Fruit fly (Drosophila melanogaster) whole organism, wandering third instar larva: ENCODE measurements around the gene CG9920.

Source experiments
- Abd-B ChIP-seq: fragments of >200 bp; optimal IDR thresholded peaks from 2 replicates; lab custom pipeline; 2017; ENCODE audit warnings: missing biosample characterization, missing genetic modification characterization
- CG32264 ChIP-seq: fragments of 200-800 bp; sonication (Bioruptor generic); optimal IDR thresholded peaks from 2 replicates; lab custom pipeline; 2016; ENCODE audit warnings: missing biosample characterization, missing genetic modification characterization
- CG9705 ChIP-seq: fragments of 200-800 bp; sonication (Bioruptor generic); optimal IDR thresholded peaks from 2 replicates; lab custom pipeline; 2018; ENCODE audit warnings: missing biosample characterization, mild to moderate bottlenecking, missing genetic modification characterization
- CrebA ChIP-seq: fragments of 200-800 bp; sonication (Bioruptor generic); optimal IDR thresholded peaks from 2 replicates; lab custom pipeline; 2016; ENCODE audit warnings: missing biosample characterization, mild to moderate bottlenecking, missing genetic modification characterization, borderline replicate concordance
- Dfd ChIP-seq: fragments of >200 bp; optimal IDR thresholded peaks from 2 replicates; lab custom pipeline; 2017; ENCODE audit warnings: missing biosample characterization, missing genetic modification characterization
- Dif ChIP-seq: fragments of 200-275, 200-300 bp; sonication (Bioruptor generic); optimal IDR thresholded peaks from 2 replicates; lab custom pipeline; 2018; ENCODE audit warnings: missing biosample characterization, missing genetic modification characterization; ENCODE audit not compliant: partially characterized antibody
- GATAd ChIP-seq: sonication (Bioruptor generic); optimal IDR thresholded peaks from 2 replicates; lab custom pipeline; 2016; ENCODE audit warnings: missing biosample characterization, missing genetic modification characterization
- HLH106 ChIP-seq: fragments of 200-800 bp; optimal IDR thresholded peaks from 3 replicates; lab custom pipeline; 2019; ENCODE audit warnings: missing biosample characterization, mild to moderate bottlenecking, missing genetic modification characterization, moderate library complexity
- Hnf4 ChIP-seq: fragments of 200-800 bp; sonication (Bioruptor generic); optimal IDR thresholded peaks from 2 replicates; lab custom pipeline; 2016; ENCODE audit warnings: missing biosample characterization, mild to moderate bottlenecking, missing genetic modification characterization
- Hr78 ChIP-seq: fragments of >200 bp; optimal IDR thresholded peaks from 2 replicates; lab custom pipeline; 2017; ENCODE audit warnings: missing biosample characterization, missing genetic modification characterization
- Hr83 ChIP-seq: fragments of 200-300 bp; sonication (Bioruptor generic); optimal IDR thresholded peaks from 2 replicates; lab custom pipeline; 2016; ENCODE audit warnings: missing biosample characterization, mild to moderate bottlenecking, missing genetic modification characterization, moderate library complexity; ENCODE audit not compliant: poor library complexity, severe bottlenecking
- Jra ChIP-seq: sonication (Bioruptor generic); optimal IDR thresholded peaks from 2 replicates; lab custom pipeline; 2016; ENCODE audit warnings: missing biosample characterization, missing genetic modification characterization
- Mio ChIP-seq: sonication (Bioruptor generic); optimal IDR thresholded peaks from 2 replicates; lab custom pipeline; 2016; ENCODE audit warnings: missing biosample characterization, missing genetic modification characterization
- Myc ChIP-seq: fragments of >200 bp; optimal IDR thresholded peaks from 2 replicates; lab custom pipeline; 2017
- N ChIP-seq: fragments of >200 bp; optimal IDR thresholded peaks from 2 replicates; lab custom pipeline; 2018; ENCODE audit warnings: missing biosample characterization, missing external identifiers, missing genetic modification characterization
- OdsH ChIP-seq: fragments of 200-800 bp; sonication (Bioruptor generic); optimal IDR thresholded peaks from 2 replicates; lab custom pipeline; 2016; ENCODE audit warnings: missing biosample characterization, mild to moderate bottlenecking, missing genetic modification characterization
- Rel ChIP-seq, 2 experiments: fragments of 200-800 bp; sonication (Bioruptor generic) in 1 of 2; optimal IDR thresholded peaks; 2 replicates in 1 of 2; 3 replicates in 1 of 2; lab custom pipeline; 2016 to 2019; ENCODE audit warnings: mild to moderate bottlenecking in 2 of 2, missing biosample characterization in 2 of 2, missing genetic modification characterization in 2 of 2, moderate library complexity in 1 of 2
- Sp1 ChIP-seq: fragments of 200-800 bp; sonication (Bioruptor generic); optimal IDR thresholded peaks from 3 replicates; lab custom pipeline; 2019; ENCODE audit warnings: missing biosample characterization, mild to moderate bottlenecking, missing genetic modification characterization, moderate library complexity
- Vsx2 ChIP-seq: fragments of 200-300, 225-300 bp; sonication (Bioruptor generic); optimal IDR thresholded peaks from 2 replicates; lab custom pipeline; 2018; ENCODE audit warnings: missing biosample characterization, missing genetic modification characterization; ENCODE audit not compliant: partially characterized antibody
- br ChIP-seq: fragments of 200-800 bp; sonication (Bioruptor generic); optimal IDR thresholded peaks from 2 replicates; lab custom pipeline; 2016; ENCODE audit warnings: missing biosample characterization, missing genetic modification characterization
- brk ChIP-seq: fragments of 200-800 bp; sonication (Bioruptor generic); optimal IDR thresholded peaks from 2 replicates; lab custom pipeline; 2016; ENCODE audit warnings: missing biosample characterization, mild to moderate bottlenecking, missing genetic modification characterization
- dl ChIP-seq, 2 experiments: fragments of 175-275, 200-275 bp in 1 of 2; fragments of 200-275 bp in 1 of 2; sonication (Bioruptor generic); optimal IDR thresholded peaks; lab custom pipeline; 2018; ENCODE audit warnings: mild to moderate bottlenecking in 2 of 2, missing biosample characterization in 2 of 2, missing genetic modification characterization in 2 of 2, moderate library complexity in 2 of 2; ENCODE audit not compliant: partially characterized antibody in 2 of 2, insufficient read depth in 1 of 2
- dmrt93B ChIP-seq: fragments of 200-800 bp; sonication (Bioruptor generic); optimal IDR thresholded peaks from 2 replicates; lab custom pipeline; 2018; ENCODE audit warnings: missing biosample characterization, mild to moderate bottlenecking, missing genetic modification characterization
- dsf ChIP-seq: sonication (Bioruptor generic); optimal IDR thresholded peaks from 2 replicates; lab custom pipeline; 2016; ENCODE audit warnings: missing biosample characterization, missing genetic modification characterization, borderline replicate concordance
- ey ChIP-seq: fragments of 200-800 bp; sonication (Bioruptor generic); optimal IDR thresholded peaks from 2 replicates; lab custom pipeline; 2016; ENCODE audit warnings: missing biosample characterization, missing genetic modification characterization
- foxo ChIP-seq, 2 experiments: fragments of 200-800 bp; sonication (Bioruptor generic); optimal IDR thresholded peaks; 2 replicates in 1 of 2; 3 replicates in 1 of 2; lab custom pipeline; 2016 to 2017; ENCODE audit warnings: missing biosample characterization in 2 of 2, missing genetic modification characterization in 2 of 2
- fru ChIP-seq: fragments of 200-800 bp; sonication (Bioruptor generic); optimal IDR thresholded peaks from 3 replicates; lab custom pipeline; 2016; ENCODE audit warnings: missing biosample characterization, mild to moderate bottlenecking, missing genetic modification characterization
- h ChIP-seq: fragments of 200-800 bp; sonication (Bioruptor generic); optimal IDR thresholded peaks from 3 replicates; lab custom pipeline; 2016; ENCODE audit warnings: missing biosample characterization, mild to moderate bottlenecking, missing genetic modification characterization
- jim ChIP-seq: fragments of 175-275, 200-325 bp; sonication (Bioruptor generic); optimal IDR thresholded peaks from 2 replicates; lab custom pipeline; 2016; ENCODE audit warnings: missing biosample characterization, mild to moderate bottlenecking, missing genetic modification characterization
- lola ChIP-seq: fragments of >200 bp; optimal IDR thresholded peaks from 2 replicates; lab custom pipeline; 2017; ENCODE audit warnings: missing biosample characterization, missing genetic modification characterization
- pan ChIP-seq: fragments of >200 bp; optimal IDR thresholded peaks from 2 replicates; lab custom pipeline; 2017
- psq ChIP-seq: fragments of 200-800 bp; sonication (Bioruptor generic); optimal IDR thresholded peaks from 3 replicates; lab custom pipeline; 2017; ENCODE audit warnings: missing biosample characterization, mild to moderate bottlenecking, missing genetic modification characterization, moderate library complexity
- rgr ChIP-seq: fragments of 200-800 bp; sonication (Bioruptor generic); optimal IDR thresholded peaks from 3 replicates; lab custom pipeline; 2016; ENCODE audit warnings: missing biosample characterization, mild to moderate bottlenecking, missing genetic modification characterization
- sage ChIP-seq: fragments of 200-800 bp; sonication (Bioruptor generic); optimal IDR thresholded peaks from 2 replicates; lab custom pipeline; 2016; ENCODE audit warnings: missing biosample characterization, mild to moderate bottlenecking, missing genetic modification characterization
- sv ChIP-seq: fragments of 200-800 bp; sonication (Bioruptor generic); optimal IDR thresholded peaks from 3 replicates; lab custom pipeline; 2016; ENCODE audit warnings: missing biosample characterization, missing genetic modification characterization
- tai ChIP-seq: sonication (Bioruptor generic); optimal IDR thresholded peaks from 2 replicates; lab custom pipeline; 2016; ENCODE audit warnings: missing biosample characterization, missing genetic modification characterization
- usp ChIP-seq: fragments of >200 bp; optimal IDR thresholded peaks from 2 replicates; lab custom pipeline; 2017; ENCODE audit warnings: missing biosample characterization, missing genetic modification characterization
- woc ChIP-seq: sonication (Bioruptor generic); optimal IDR thresholded peaks from 2 replicates; lab custom pipeline; 2016; ENCODE audit warnings: missing biosample characterization, mild to moderate bottlenecking, missing genetic modification characterization

Gene CG9920

dm6 chr3R:14053037-14053808 lies 44.7 kb downstream of the CG9920 start (continued):
- TF ChIP-seq OdsH (GFP tag; lab: Kevin White, UChicago) (peak; percentile 97), tai (GFP tag; lab: Kevin White, UChicago) (peak; percentile 44), brk (peak; percentile 91), Sp1 (GFP tag; lab: Kevin White, UChicago) (peak; percentile 93), pan (lab: Kevin White, UChicago) (no peak), N (no peak), Jra (peak; percentile 15), lola (GFP tag; lab: Kevin White, UChicago) (no peak), jim (no peak)
- TF ChIP-seq, all 38 proteins: peak for 25

dm6 chr3R:14052182-14053036 lies 45.5 kb downstream of the CG9920 start:
- TF ChIP-seq CG9705 (GFP tag; lab: Kevin White, UChicago) (no peak), fru (peak; percentile 8), Dif (GFP tag; lab: Kevin White, UChicago) (no peak), Hnf4 (GFP tag; lab: Kevin White, UChicago) (no peak), ey (GFP tag; lab: Kevin White, UChicago) (no peak), h (GFP tag; lab: Kevin White, UChicago) (peak; percentile 35), Myc (lab: Kevin White, UChicago) (no peak), psq (GFP tag; lab: Kevin White, UChicago) (no peak), Jra (no peak), Dfd (GFP tag; lab: Kevin White, UChicago) (no peak), Hr83 (GFP tag; lab: Kevin White, UChicago) (no peak), Hr78 (no peak), GATAd (GFP tag; lab: Kevin White, UChicago) (no peak), Rel (GFP tag; optimal IDR thresholded peaks at IDR 0.05; lab: Kevin White, UChicago) (no peak), Rel (tag; optimal IDR thresholded peaks at IDR 0.05; lab: Kevin White, UChicago) (no peak), dmrt93B (GFP tag; lab: Kevin White, UChicago) (no peak), N (no peak), foxo (GFP tag; optimal IDR thresholded peaks at IDR 0.05; lab: Kevin White, UChicago) (peak in 1 of 2 experiments; percentile 31), usp (no peak), Sp1 (GFP tag; lab: Kevin White, UChicago) (no peak), CG32264 (no peak), pan (lab: Kevin White, UChicago) (no peak), tai (GFP tag; lab: Kevin White, UChicago) (no peak), HLH106 (tag; lab: Kevin White, UChicago) (peak; percentile 11), dsf (GFP tag; lab: Kevin White, UChicago) (no peak), CrebA (no peak), sv (GFP tag; lab: Kevin White, UChicago) (peak; percentile 73), rgr (GFP tag; lab: Kevin White, UChicago) (peak; percentile 10), OdsH (GFP tag; lab: Kevin White, UChicago) (no peak), sage (GFP tag; lab: Kevin White, UChicago) (no peak), brk (no peak), Mio (GFP tag; lab: Kevin White, UChicago) (no peak), lola (GFP tag; lab: Kevin White, UChicago) (no peak), dl (GFP tag; optimal IDR thresholded peaks at IDR 0.05; lab: Kevin White, UChicago; ENCODE audit: insufficient read depth in 1 of 2, partially characterized antibody in 2 of 2) (no peak), br (GFP tag; lab: Kevin White, UChicago) (no peak), woc (GFP tag; lab: Kevin White, UChicago) (no peak), jim (no peak), Vsx2 (no peak), Abd-B (no peak)
